Worm (Caenorhabditis elegans): ENCODE measurements around the gene srx-135.

DNA sequence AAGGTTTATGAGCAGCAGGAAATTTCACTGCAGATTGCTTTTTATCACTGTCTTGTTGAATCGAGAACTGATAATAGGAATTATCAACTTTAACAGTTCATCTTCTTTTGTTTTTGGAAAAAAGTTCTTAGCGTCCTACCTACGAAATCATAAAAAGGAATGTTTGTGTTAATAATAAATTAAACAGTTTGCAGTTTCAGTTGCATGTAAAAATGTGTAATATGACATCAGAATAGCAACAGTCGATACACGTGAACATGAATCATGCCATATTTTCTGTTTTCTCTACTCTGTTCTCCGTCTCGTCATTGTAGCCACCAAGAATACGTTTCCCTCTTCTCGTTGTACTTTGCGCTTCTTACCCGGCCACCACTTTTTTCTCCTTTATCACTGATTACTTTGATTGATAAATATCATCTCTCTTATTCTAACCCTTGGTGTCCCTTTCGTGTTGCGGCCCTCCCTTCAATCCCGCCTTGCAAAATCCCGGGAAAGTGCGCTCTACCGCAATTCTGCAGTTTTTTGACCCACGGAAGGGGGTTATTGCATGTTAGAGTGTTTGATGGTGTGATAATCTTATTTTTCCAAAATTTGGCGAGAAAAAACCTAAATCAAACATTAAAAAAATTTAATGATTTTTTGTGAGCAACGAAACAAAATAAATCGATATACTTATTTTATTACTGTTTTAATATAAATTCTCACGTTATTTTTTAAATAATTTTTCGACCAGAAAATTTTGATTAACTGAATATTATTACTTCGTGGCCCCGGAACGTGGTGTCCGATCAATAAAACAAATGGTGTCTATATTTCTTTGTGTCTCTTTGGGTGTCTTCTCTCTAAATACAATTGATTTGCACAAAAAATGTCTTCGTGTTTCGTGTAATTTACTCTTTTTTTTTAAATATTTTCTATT is 33.7 kb downstream of the srx-135 start, which contains the start of gene sptl-3:
- TF ChIP-seq ceh-34 (tag; optimal IDR thresholded peaks at IDR 0.05), result no peak
- TF ChIP-seq nfya-1 (tag; optimal IDR thresholded peaks at IDR 0.05), result no peak
- no peak for TF ChIP-seq ets-4 (tag; optimal IDR thresholded peaks at IDR 0.05)
- no peak for TF ChIP-seq ceh-24 (tag; optimal IDR thresholded peaks at IDR 0.05)
- TF ChIP-seq Y22D7AL.16 (tag; optimal IDR thresholded peaks at IDR 0.05), result no peak
- no peak for TF ChIP-seq T23F11.4 (GFP tag; optimal IDR thresholded peaks at IDR 0.05)
- no peak for TF ChIP-seq ceh-48 (tag; optimal IDR thresholded peaks at IDR 0.05)
